Fruit fly (Drosophila melanogaster): ENCODE results near the gene CG31693.

The CG31693 gene

DNA sequence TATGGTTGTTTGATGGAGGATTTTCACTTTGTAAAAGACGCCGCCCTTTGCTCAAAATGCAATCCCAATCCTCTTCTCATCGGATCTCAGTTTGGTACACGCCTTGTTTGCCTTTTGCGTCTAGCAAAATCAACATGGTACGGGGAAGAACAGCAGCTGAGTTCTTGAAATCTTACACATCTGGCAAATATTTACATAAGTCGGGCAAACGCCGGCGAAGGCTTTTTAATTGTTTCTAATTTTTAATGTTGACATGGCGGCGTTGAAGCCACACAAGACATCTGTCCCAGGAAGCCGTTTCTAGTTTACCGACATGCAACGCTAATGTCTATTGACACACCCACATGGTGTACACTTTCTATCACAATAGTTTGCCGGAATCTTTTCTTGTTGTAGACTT, 21.9 kb downstream of the CG31693 start (continued):
- TF ChIP-seq BtbVII (GFP tag; optimal IDR thresholded peaks at IDR 0.05) (no peak), CG5245 (GFP tag; optimal IDR thresholded peaks at IDR 0.05) (no peak), rib (GFP tag; IDR thresholded peaks at IDR 0.05) (no peak), sna (GFP tag; IDR thresholded peaks at IDR 0.05; ENCODE audit: partially characterized antibody) (no peak), CG17361 (GFP tag; IDR thresholded peaks at IDR 0.05) (no peak; the same call in 2 of the 3 replicates), CG7928 (GFP tag; optimal IDR thresholded peaks at IDR 0.05) (no peak), CG8924 (tag; optimal IDR thresholded peaks at IDR 0.05) (no peak), CG6254 (GFP tag; optimal IDR thresholded peaks at IDR 0.05) (peak; percentile 56), dimm (GFP tag; IDR thresholded peaks at IDR 0.05) (no peak), CG10209 (GFP tag; optimal IDR thresholded peaks at IDR 0.05) (peak; percentile 28), lbe (GFP tag; optimal IDR thresholded peaks at IDR 0.05) (no peak), CG17912 (GFP tag; optimal IDR thresholded peaks at IDR 0.05) (no peak), Mes4 (GFP tag; optimal IDR thresholded peaks at IDR 0.05) (no peak), Nf-YA (GFP tag; IDR thresholded peaks at IDR 0.05) (no peak), Pdp1 (GFP tag; optimal IDR thresholded peaks at IDR 0.05) (no peak), CG15479 (GFP tag; optimal IDR thresholded peaks at IDR 0.05) (peak; percentile 8), CG9932 (GFP tag; IDR thresholded peaks at IDR 0.05) (no peak), CG12071 (GFP tag; optimal IDR thresholded peaks at IDR 0.05) (no peak), CG18599 (GFP tag; optimal IDR thresholded peaks at IDR 0.05) (no peak), D (optimal IDR thresholded peaks at IDR 0.05) (no peak), D (GFP tag; optimal IDR thresholded peaks at IDR 0.05) (peak; percentile 8), CG3163 (GFP tag; optimal IDR thresholded peaks at IDR 0.05) (no peak), CG4854 (GFP tag; optimal IDR thresholded peaks at IDR 0.05) (no peak), TFAM (GFP tag; optimal IDR thresholded peaks at IDR 0.05) (no peak), Ets97D (GFP tag; optimal IDR thresholded peaks at IDR 0.05) (no peak), Dp (GFP tag; optimal IDR thresholded peaks at IDR 0.05) (no peak), CG15011 (GFP tag; optimal IDR thresholded peaks at IDR 0.05) (peak; percentile 13), sim (GFP tag; IDR thresholded peaks at IDR 0.05) (no peak), Fer3 (tag; optimal IDR thresholded peaks at IDR 0.05) (no peak), CG15696 (tag; optimal IDR thresholded peaks at IDR 0.05) (peak; percentile 90), zf30C (GFP tag; optimal IDR thresholded peaks at IDR 0.05) (no peak), tio (GFP tag; optimal IDR thresholded peaks at IDR 0.05) (peak; percentile 74), Kr (GFP tag; optimal IDR thresholded peaks at IDR 0.05) (peak; percentile 40), Dll (GFP tag; IDR thresholded peaks at IDR 0.05; ENCODE audit: partially characterized antibody) (no peak), HLHmδ (GFP tag; optimal IDR thresholded peaks at IDR 0.05) (peak; percentile 33), CG10274 (GFP tag; optimal IDR thresholded peaks at IDR 0.05) (no peak), CG18764 (GFP tag; optimal IDR thresholded peaks at IDR 0.05) (peak; percentile 0), gce (GFP tag; IDR thresholded peaks at IDR 0.05) (0 out of 3 replicates have a peak, but pooled peaks have one; percentile 40), ken (GFP tag; IDR thresholded peaks at IDR 0.05) (no peak), bigmax (GFP tag; optimal IDR thresholded peaks at IDR 0.05) (no peak), stc (GFP tag; IDR thresholded peaks at IDR 0.05) (no peak), dmrt99B (tag; optimal IDR thresholded peaks at IDR 0.05) (no peak), Side (GFP tag; optimal IDR thresholded peaks at IDR 0.05) (peak; percentile 5), otp (GFP tag; IDR thresholded peaks at IDR 0.05) (peak; percentile 74; the same call in 2 of the 3 replicates), CG12236 (GFP tag; optimal IDR thresholded peaks at IDR 0.05) (peak; percentile 40), row (GFP tag; IDR thresholded peaks at IDR 0.05) (no peak), CG34224 (GFP tag; IDR thresholded peaks at IDR 0.05; ENCODE audit: partially characterized antibody) (no peak), ATbp (GFP tag; optimal IDR thresholded peaks at IDR 0.05) (peak; percentile 41), CG31224 (GFP tag; IDR thresholded peaks at IDR 0.05) (no peak), unpg (GFP tag; optimal IDR thresholded peaks at IDR 0.05) (no peak), CG31365 (tag; optimal IDR thresholded peaks at IDR 0.05) (no peak)

Data from whole organism, embryonic.